Worm (Caenorhabditis elegans): ENCODE measurements around the gene mig-14.

mig-14 gene

DNA sequence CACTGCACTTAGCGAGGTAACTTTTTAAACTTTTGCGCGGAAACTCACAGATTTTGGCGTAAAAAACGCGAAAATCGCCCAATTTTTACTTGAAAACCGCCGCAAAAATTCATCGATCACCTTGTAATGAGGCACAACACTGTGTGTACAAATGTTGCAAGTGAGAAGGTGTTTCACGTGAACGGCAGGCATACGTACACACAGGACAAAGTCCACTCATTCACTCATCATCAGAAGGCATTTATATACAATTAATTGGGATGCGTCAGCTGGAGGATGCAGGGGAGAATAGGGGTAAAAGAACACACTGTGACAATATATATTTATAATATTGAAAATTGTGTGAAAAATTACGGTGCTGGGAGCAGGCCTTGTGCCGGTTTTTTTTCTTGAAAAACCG lies 4.6 kb upstream of the mig-14 start:
- TF ChIP-seq nhr-19 (GFP tag; conservative IDR thresholded peaks at IDR 0.05) (peak; percentile 46), egl-27 (tag; optimal IDR thresholded peaks at IDR 0.05) (no peak), aly-2 (tag; optimal IDR thresholded peaks at IDR 0.05) (no peak), C04F5.9 (tag; optimal IDR thresholded peaks at IDR 0.05) (no peak), fkh-10 (GFP tag; optimal IDR thresholded peaks at IDR 0.05) (no peak), nhr-71 (tag; optimal IDR thresholded peaks at IDR 0.05) (peak; percentile 32), nhr-90 (tag; optimal IDR thresholded peaks at IDR 0.05; ENCODE audit: poor library complexity) (peak; percentile 11), ceh-63 (GFP tag; optimal IDR thresholded peaks at IDR 0.05) (no peak), snpc-4 (tag; optimal IDR thresholded peaks at IDR 0.05) (no peak), alr-1 (tag; optimal IDR thresholded peaks at IDR 0.05; ENCODE audit: borderline replicate concordance) (no peak), efl-1 (optimal IDR thresholded peaks at IDR 0.05) (no peak), efl-1 (GFP tag; optimal IDR thresholded peaks at IDR 0.05 in 1 of 2) (no peak), unc-130 (tag; optimal IDR thresholded peaks at IDR 0.05) (no peak), sptf-1 (tag; optimal IDR thresholded peaks at IDR 0.05) (no peak), mep-1 (tag; optimal IDR thresholded peaks at IDR 0.05) (peak; percentile 3), nhr-76 (tag; optimal IDR thresholded peaks at IDR 0.05) (no peak), dsc-1 (tag; optimal IDR thresholded peaks at IDR 0.05) (no peak), snu-23 (GFP tag; optimal IDR thresholded peaks at IDR 0.05) (peak; percentile 34), ceh-82 (tag; optimal IDR thresholded peaks at IDR 0.05) (no peak), mdl-1 (tag; optimal IDR thresholded peaks at IDR 0.05) (peak in 1 of 2 experiments; percentile 39), lin-14 (GFP tag; optimal IDR thresholded peaks at IDR 0.05) (peak; percentile 58), lin-35 (GFP tag; optimal IDR thresholded peaks at IDR 0.05) (peak in 1 of 2 experiments; percentile 51), nhr-85 (tag) (peak; percentile 67), dpl-1 (GFP tag; optimal IDR thresholded peaks at IDR 0.05) (no peak), nhr-77 (tag; optimal IDR thresholded peaks at IDR 0.05) (no peak), blmp-1 (tag; optimal IDR thresholded peaks at IDR 0.05) (peak; percentile 76), C34B4.2 (tag; optimal IDR thresholded peaks at IDR 0.05) (no peak), nhr-11 (tag; optimal IDR thresholded peaks at IDR 0.05) (no peak), unc-30 (tag; optimal IDR thresholded peaks at IDR 0.05) (no peak), nhr-20 (tag; optimal IDR thresholded peaks at IDR 0.05) (peak; percentile 39), tbx-2 (tag; optimal IDR thresholded peaks at IDR 0.05) (peak; percentile 13), lsy-2 (tag; optimal IDR thresholded peaks at IDR 0.05) (peak in 1 of 2 experiments; percentile 5), ztf-4 (tag; optimal IDR thresholded peaks at IDR 0.05) (no peak), zag-1 (tag; optimal IDR thresholded peaks at IDR 0.05) (no peak), lin-39 (tag; optimal IDR thresholded peaks at IDR 0.05) (no peak)

DNA sequence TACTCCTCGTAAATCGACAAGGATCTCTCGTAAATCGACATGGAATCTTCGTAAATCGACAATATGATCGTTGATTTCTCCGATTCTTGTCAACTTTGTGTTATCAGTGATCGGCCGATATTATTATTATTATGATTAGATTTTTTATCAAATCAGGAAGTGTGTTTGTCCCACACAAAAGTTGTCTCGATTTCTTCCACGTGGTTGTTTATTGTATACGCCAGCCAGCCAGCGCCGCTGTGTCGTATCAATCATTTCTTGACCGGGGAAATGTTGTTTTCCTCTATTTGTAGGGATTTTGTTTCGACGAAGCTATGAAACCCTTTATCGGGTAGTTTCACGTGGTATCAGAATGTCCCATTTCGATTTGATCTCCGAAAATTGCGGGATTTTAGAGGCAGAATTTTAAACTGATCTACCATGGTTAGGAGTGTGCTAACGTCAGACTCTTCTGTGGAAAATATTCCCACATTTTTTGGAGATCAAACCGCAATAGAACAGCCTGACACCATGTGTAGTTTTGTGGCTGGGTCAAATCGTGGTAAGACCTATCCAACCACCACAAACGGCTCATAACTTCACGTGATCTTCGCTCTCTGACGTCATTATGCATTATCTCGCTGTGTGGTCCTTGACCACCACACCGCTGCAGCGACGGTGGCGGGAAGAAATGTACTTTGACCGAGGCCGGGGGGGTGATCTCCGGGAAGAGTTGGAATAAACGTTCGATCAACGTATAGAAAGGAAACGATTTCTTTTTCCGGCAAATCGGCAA lies 3.6 kb upstream of the mig-14 start:
- peak; percentile 58 for TF ChIP-seq nhr-71 (tag; optimal IDR thresholded peaks at IDR 0.05)
- TF ChIP-seq hpl-2 (GFP tag; optimal IDR thresholded peaks at IDR 0.05) = no peak
- TF ChIP-seq unc-62 (GFP tag; optimal IDR thresholded peaks at IDR 0.05) = no peak
- no peak for TF ChIP-seq dpl-1 (GFP tag; optimal IDR thresholded peaks at IDR 0.05)
- TF ChIP-seq unc-98 (GFP tag; IDR thresholded peaks at IDR 0.05) = no peak
- TF ChIP-seq unc-130 (tag; optimal IDR thresholded peaks at IDR 0.05) = no peak
- no peak for TF ChIP-seq pqm-1 (tag; optimal IDR thresholded peaks at IDR 0.05)
- no peak for TF ChIP-seq efl-3 (GFP tag; optimal IDR thresholded peaks at IDR 0.05)
- peak; percentile 10 for TF ChIP-seq snu-23 (GFP tag; optimal IDR thresholded peaks at IDR 0.05)
- TF ChIP-seq irx-1 (tag; optimal IDR thresholded peaks at IDR 0.05) = no peak
- TF ChIP-seq dsc-1 (tag; optimal IDR thresholded peaks at IDR 0.05) = no peak
- no peak for TF ChIP-seq pax-3 (tag; optimal IDR thresholded peaks at IDR 0.05)
- TF ChIP-seq fkh-8 (tag; optimal IDR thresholded peaks at IDR 0.05) = no peak
- TF ChIP-seq elt-2 (tag; optimal IDR thresholded peaks at IDR 0.05) = peak; percentile 84
- TF ChIP-seq mab-9 (GFP tag; IDR thresholded peaks at IDR 0.05) = no peak
- TF ChIP-seq nhr-84 (tag; optimal IDR thresholded peaks at IDR 0.05) = no peak
- TF ChIP-seq nhr-237 (tag; optimal IDR thresholded peaks at IDR 0.05) = no peak
- no peak for TF ChIP-seq jun-1 (tag; optimal IDR thresholded peaks at IDR 0.05)
- no peak for TF ChIP-seq zag-1 (tag; optimal IDR thresholded peaks at IDR 0.05)
- TF ChIP-seq rnt-1 (tag; optimal IDR thresholded peaks at IDR 0.05) = no peak
- no peak for TF ChIP-seq grh-1 (GFP tag; IDR thresholded peaks at IDR 0.05)
- no peak for TF ChIP-seq zip-4 (GFP tag; optimal IDR thresholded peaks at IDR 0.05)
- no peak for TF ChIP-seq ztf-4 (tag; optimal IDR thresholded peaks at IDR 0.05)
- no peak for TF ChIP-seq nhr-90 (tag; optimal IDR thresholded peaks at IDR 0.05; ENCODE audit: poor library complexity)
- no peak for TF ChIP-seq hlh-17 (GFP tag; optimal IDR thresholded peaks at IDR 0.05; ENCODE audit: borderline replicate concordance)
